Worm (Caenorhabditis elegans) whole organism, L2 larva: ENCODE measurements around the gene nac-2.

ENCODE experiments used
- lin-13 ChIP-seq: fragments of 150-350 bp; optimal IDR thresholded peaks from 2 replicates; lab custom pipeline; 2014; ENCODE audit warnings: missing biosample characterization, missing genetic modification reagents, missing genetic modification characterization
- mab-5 ChIP-seq: fragments of 150-350 bp; optimal IDR thresholded peaks from 2 replicates; lab custom pipeline; 2014; ENCODE audit warnings: missing biosample characterization, missing genetic modification characterization
- zag-1 ChIP-seq: fragments of 150-350 bp; optimal IDR thresholded peaks from 2 replicates; lab custom pipeline; 2014; ENCODE audit warnings: missing biosample characterization, missing genetic modification characterization

ce11 chrIII:9053263-9053662 lies 10.2 kb upstream of the nac-2 start:
- no peak for TF ChIP-seq mab-5 (tag; lab: Kevin White, UChicago)
- no peak for TF ChIP-seq zag-1 (tag; lab: Kevin White, UChicago)
- TF ChIP-seq lin-13 (GFP tag; lab: Kevin White, UChicago) = no peak
